Worm (Caenorhabditis elegans): ENCODE data around the gene Y37A1B.4.

The Y37A1B.4 gene

ce11 chrIV:14033752-14034570 lies 26.6 kb downstream of the Y37A1B.4 start:
- peak; percentile 89 for TF ChIP-seq ceh-13 (GFP tag; optimal IDR thresholded peaks at IDR 0.05)
- TF ChIP-seq flt-1 (GFP tag; IDR thresholded peaks at IDR 0.05), result peak; percentile 94
- TF ChIP-seq scrt-1 (GFP tag; IDR thresholded peaks at IDR 0.05), result peak; percentile 93
- TF ChIP-seq ceh-36 (tag; optimal IDR thresholded peaks at IDR 0.05), result peak; percentile 97
- peak; percentile 96 for TF ChIP-seq hmbx-1 (tag; optimal IDR thresholded peaks at IDR 0.05)
- peak; percentile 84 for TF ChIP-seq tbx-37 (GFP tag; conservative IDR thresholded peaks at IDR 0.05)
- TF ChIP-seq F13C5.2 (tag; optimal IDR thresholded peaks at IDR 0.05), result peak; percentile 99
- peak; percentile 100 for TF ChIP-seq B0310.2 (tag; optimal IDR thresholded peaks at IDR 0.05)
- peak; percentile 94 for TF ChIP-seq aly-1 (tag; optimal IDR thresholded peaks at IDR 0.05)
- TF ChIP-seq tbx-11 (GFP tag; IDR thresholded peaks at IDR 0.05), result peak; percentile 91
- peak; percentile 100 for TF ChIP-seq hmg-4 (GFP tag; optimal IDR thresholded peaks at IDR 0.05)
- TF ChIP-seq sea-1 (GFP tag; conservative IDR thresholded peaks at IDR 0.05), result peak; percentile 97
- TF ChIP-seq ama-1 (optimal IDR thresholded peaks at IDR 0.05), result peak; percentile 100
- TF ChIP-seq ets-7 (tag; optimal IDR thresholded peaks at IDR 0.05), result peak; percentile 74
- peak; percentile 94 for TF ChIP-seq pes-1 (GFP tag; IDR thresholded peaks at IDR 0.05)
- peak; percentile 100 for TF ChIP-seq tra-4 (tag; optimal IDR thresholded peaks at IDR 0.05)
- TF ChIP-seq hnd-1 (tag; optimal IDR thresholded peaks at IDR 0.05), result peak; percentile 91

- TF ChIP-seq sea-1 (GFP tag; conservative IDR thresholded peaks at IDR 0.05) (no peak), ceh-13 (GFP tag; optimal IDR thresholded peaks at IDR 0.05) (no peak), scrt-1 (GFP tag; IDR thresholded peaks at IDR 0.05) (no peak), pes-1 (GFP tag; IDR thresholded peaks at IDR 0.05) (no peak), ets-7 (tag; optimal IDR thresholded peaks at IDR 0.05) (no peak), F13C5.2 (tag; optimal IDR thresholded peaks at IDR 0.05) (no peak), tbx-37 (GFP tag; conservative IDR thresholded peaks at IDR 0.05) (no peak), hmbx-1 (tag; optimal IDR thresholded peaks at IDR 0.05) (no peak), ceh-36 (tag; optimal IDR thresholded peaks at IDR 0.05) (no peak), ama-1 (optimal IDR thresholded peaks at IDR 0.05) (no peak), hmg-4 (GFP tag; optimal IDR thresholded peaks at IDR 0.05) (no peak), tbx-11 (GFP tag; IDR thresholded peaks at IDR 0.05) (no peak)
Measured at ce11 chrIV:14033502-14033751, 27.1 kb downstream of the Y37A1B.4 start.

- TF ChIP-seq ets-7 (tag; optimal IDR thresholded peaks at IDR 0.05) (peak; percentile 24), F13C5.2 (tag; optimal IDR thresholded peaks at IDR 0.05) (peak; percentile 28), hmg-4 (GFP tag; optimal IDR thresholded peaks at IDR 0.05) (no peak), ama-1 (optimal IDR thresholded peaks at IDR 0.05) (peak; percentile 75), hmbx-1 (tag; optimal IDR thresholded peaks at IDR 0.05) (peak; percentile 13), hnd-1 (tag; optimal IDR thresholded peaks at IDR 0.05) (no peak)
Measured at ce11 chrIV:14032620-14033501, 27.7 kb downstream of the Y37A1B.4 start.

- no peak for TF ChIP-seq flt-1 (GFP tag; IDR thresholded peaks at IDR 0.05)
- TF ChIP-seq B0310.2 (tag; optimal IDR thresholded peaks at IDR 0.05), result no peak
- TF ChIP-seq pes-1 (GFP tag; IDR thresholded peaks at IDR 0.05), result no peak
- no peak for TF ChIP-seq ceh-36 (tag; optimal IDR thresholded peaks at IDR 0.05)
- TF ChIP-seq tra-4 (tag; optimal IDR thresholded peaks at IDR 0.05), result no peak
- no peak for TF ChIP-seq ets-7 (tag; optimal IDR thresholded peaks at IDR 0.05)
- TF ChIP-seq sea-1 (GFP tag; conservative IDR thresholded peaks at IDR 0.05), result no peak
- TF ChIP-seq ama-1 (optimal IDR thresholded peaks at IDR 0.05), result no peak
- TF ChIP-seq scrt-1 (GFP tag; IDR thresholded peaks at IDR 0.05), result no peak
- no peak for TF ChIP-seq hmbx-1 (tag; optimal IDR thresholded peaks at IDR 0.05)
- no peak for TF ChIP-seq aly-1 (tag; optimal IDR thresholded peaks at IDR 0.05)
Measured at ce11 chrIV:14019883-14020282, 40.6 kb downstream of the Y37A1B.4 start, which contains the start of the genes irld-56 and irld-55. irld-56 (minus strand) TSS chrIV:14019983. irld-55 (plus strand) TSS chrIV:14020198.

ce11 chrIV:14015844-14016243 lies 44.7 kb downstream of the Y37A1B.4 start, which contains the start of gene srw-63:
srw-63 (minus strand) TSS chrIV:14015944.
- TF ChIP-seq aly-1 (tag; optimal IDR thresholded peaks at IDR 0.05), result no peak
- no peak for TF ChIP-seq hmbx-1 (tag; optimal IDR thresholded peaks at IDR 0.05)
- TF ChIP-seq tbx-11 (GFP tag; IDR thresholded peaks at IDR 0.05), result no peak
- TF ChIP-seq F13C5.2 (tag; optimal IDR thresholded peaks at IDR 0.05), result no peak
- no peak for TF ChIP-seq ceh-13 (GFP tag; optimal IDR thresholded peaks at IDR 0.05)
- TF ChIP-seq ceh-36 (tag; optimal IDR thresholded peaks at IDR 0.05), result no peak
- no peak for TF ChIP-seq tra-4 (tag; optimal IDR thresholded peaks at IDR 0.05)
- TF ChIP-seq ets-7 (tag; optimal IDR thresholded peaks at IDR 0.05), result no peak
- TF ChIP-seq ama-1 (optimal IDR thresholded peaks at IDR 0.05), result no peak
- TF ChIP-seq scrt-1 (GFP tag; IDR thresholded peaks at IDR 0.05), result no peak
- TF ChIP-seq tbx-37 (GFP tag; conservative IDR thresholded peaks at IDR 0.05), result no peak
- no peak for TF ChIP-seq sea-1 (GFP tag; conservative IDR thresholded peaks at IDR 0.05)
- no peak for TF ChIP-seq hmg-4 (GFP tag; optimal IDR thresholded peaks at IDR 0.05)
- TF ChIP-seq flt-1 (GFP tag; IDR thresholded peaks at IDR 0.05), result no peak
- no peak for TF ChIP-seq pes-1 (GFP tag; IDR thresholded peaks at IDR 0.05)
- TF ChIP-seq B0310.2 (tag; optimal IDR thresholded peaks at IDR 0.05), result no peak
- no peak for TF ChIP-seq hnd-1 (tag; optimal IDR thresholded peaks at IDR 0.05)

ce11 chrIV:14013692-14014091 lies 46.8 kb downstream of the Y37A1B.4 start:
- TF ChIP-seq hmg-4 (GFP tag; optimal IDR thresholded peaks at IDR 0.05) (no peak), ets-7 (tag; optimal IDR thresholded peaks at IDR 0.05) (no peak), hmbx-1 (tag; optimal IDR thresholded peaks at IDR 0.05) (peak; percentile 1), hnd-1 (tag; optimal IDR thresholded peaks at IDR 0.05) (peak; percentile 62), sea-1 (GFP tag; conservative IDR thresholded peaks at IDR 0.05) (peak; percentile 80), scrt-1 (GFP tag; IDR thresholded peaks at IDR 0.05) (no peak), tra-4 (tag; optimal IDR thresholded peaks at IDR 0.05) (no peak), pes-1 (GFP tag; IDR thresholded peaks at IDR 0.05) (no peak; the same call in 1 of the 2 replicates), B0310.2 (tag; optimal IDR thresholded peaks at IDR 0.05) (peak; percentile 4), flt-1 (GFP tag; IDR thresholded peaks at IDR 0.05) (peak; percentile 81), tbx-11 (GFP tag; IDR thresholded peaks at IDR 0.05) (peak; percentile 75), ceh-13 (GFP tag; optimal IDR thresholded peaks at IDR 0.05) (peak; percentile 67), F13C5.2 (tag; optimal IDR thresholded peaks at IDR 0.05) (peak; percentile 68), tbx-37 (GFP tag; conservative IDR thresholded peaks at IDR 0.05) (peak; percentile 72)
